Fruit fly (Drosophila melanogaster): ENCODE measurements around the gene p115.

Gene p115

DNA sequence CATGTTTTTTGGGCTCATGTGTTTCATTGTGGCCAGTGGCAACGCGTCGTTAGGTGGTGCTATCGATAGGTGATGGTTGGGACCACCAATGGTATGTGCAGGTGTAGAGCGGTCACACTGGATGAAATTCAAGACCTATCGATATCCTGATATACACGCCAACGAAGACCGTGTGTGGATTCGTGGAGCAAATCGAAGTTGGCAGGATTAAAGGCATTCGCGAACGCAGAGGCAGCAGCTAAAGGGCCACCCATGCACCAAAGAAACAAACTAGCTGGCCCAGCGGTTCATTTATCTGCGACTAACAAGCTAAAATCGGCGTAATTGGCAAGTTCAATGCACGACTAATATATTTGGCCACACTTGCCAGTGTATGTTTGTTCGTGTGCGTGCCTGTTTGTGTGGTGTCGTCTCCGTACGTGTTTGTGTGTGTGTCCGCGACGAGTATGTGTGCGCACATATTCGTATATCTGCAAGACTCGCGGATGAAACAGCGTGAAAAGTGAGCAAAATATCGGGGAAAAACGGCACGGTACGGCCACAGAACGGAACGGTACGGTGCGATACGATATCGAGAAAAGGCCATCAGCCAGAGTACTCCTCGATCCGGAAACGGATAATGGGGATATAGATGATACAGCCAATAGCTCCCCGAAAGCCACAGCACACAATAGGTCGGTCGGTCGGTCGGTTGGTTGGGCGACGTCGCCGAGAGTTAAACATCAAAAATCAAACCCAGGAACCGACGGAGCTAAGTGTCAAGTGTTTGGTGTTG, 42.2 kb downstream of the p115 start, which contains the start of gene Ubr3:
TSS of gene Ubr3 (plus strand) at position 99 of the 775 bp plus-strand sequence.
- TF ChIP-seq CG17806 (tag; optimal IDR thresholded peaks at IDR 0.05): no peak
- TF ChIP-seq CG4496 (GFP tag; IDR thresholded peaks at IDR 0.05): peak; percentile 26; the same call in 1 of the 3 replicates
- TF ChIP-seq CG34367 (tag; optimal IDR thresholded peaks at IDR 0.05): no peak
- TF ChIP-seq CG32121 (GFP tag; IDR thresholded peaks at IDR 0.05): no peak
- TF ChIP-seq fd96Ca (GFP tag; IDR thresholded peaks at IDR 0.05): 0 out of 3 replicates have a peak, but pooled peaks have one; percentile 16
- no peak for TF ChIP-seq CG9948 (tag; optimal IDR thresholded peaks at IDR 0.05)
- TF ChIP-seq CG8159 (tag; optimal IDR thresholded peaks at IDR 0.05): no peak
- TF ChIP-seq Ets98B (GFP tag; IDR thresholded peaks at IDR 0.05): no peak
- no peak for TF ChIP-seq D1 (tag; optimal IDR thresholded peaks at IDR 0.05)
- TF ChIP-seq gl (tag; optimal IDR thresholded peaks at IDR 0.05): no peak
- no peak for TF ChIP-seq CG12605 (GFP tag; IDR thresholded peaks at IDR 0.05)
- no peak for TF ChIP-seq rn (GFP tag; IDR thresholded peaks at IDR 0.05)
- TF ChIP-seq CG15710 (tag; optimal IDR thresholded peaks at IDR 0.05): no peak
- TF ChIP-seq Pif1B (GFP tag; optimal IDR thresholded peaks at IDR 0.05): no peak
- TF ChIP-seq Snoo (tag; optimal IDR thresholded peaks at IDR 0.05): no peak
- TF ChIP-seq CG10348 (GFP tag; IDR thresholded peaks at IDR 0.05): no peak
- TF ChIP-seq Pif1A (GFP tag; optimal IDR thresholded peaks at IDR 0.05): no peak
- no peak for TF ChIP-seq CG8301 (tag; optimal IDR thresholded peaks at IDR 0.05)
- no peak for TF ChIP-seq CG13204 (GFP tag; optimal IDR thresholded peaks at IDR 0.05)
- TF ChIP-seq EcR (GFP tag; optimal IDR thresholded peaks at IDR 0.05): peak; percentile 95
- no peak for TF ChIP-seq CG14655 (GFP tag; optimal IDR thresholded peaks at IDR 0.05)

DNA sequence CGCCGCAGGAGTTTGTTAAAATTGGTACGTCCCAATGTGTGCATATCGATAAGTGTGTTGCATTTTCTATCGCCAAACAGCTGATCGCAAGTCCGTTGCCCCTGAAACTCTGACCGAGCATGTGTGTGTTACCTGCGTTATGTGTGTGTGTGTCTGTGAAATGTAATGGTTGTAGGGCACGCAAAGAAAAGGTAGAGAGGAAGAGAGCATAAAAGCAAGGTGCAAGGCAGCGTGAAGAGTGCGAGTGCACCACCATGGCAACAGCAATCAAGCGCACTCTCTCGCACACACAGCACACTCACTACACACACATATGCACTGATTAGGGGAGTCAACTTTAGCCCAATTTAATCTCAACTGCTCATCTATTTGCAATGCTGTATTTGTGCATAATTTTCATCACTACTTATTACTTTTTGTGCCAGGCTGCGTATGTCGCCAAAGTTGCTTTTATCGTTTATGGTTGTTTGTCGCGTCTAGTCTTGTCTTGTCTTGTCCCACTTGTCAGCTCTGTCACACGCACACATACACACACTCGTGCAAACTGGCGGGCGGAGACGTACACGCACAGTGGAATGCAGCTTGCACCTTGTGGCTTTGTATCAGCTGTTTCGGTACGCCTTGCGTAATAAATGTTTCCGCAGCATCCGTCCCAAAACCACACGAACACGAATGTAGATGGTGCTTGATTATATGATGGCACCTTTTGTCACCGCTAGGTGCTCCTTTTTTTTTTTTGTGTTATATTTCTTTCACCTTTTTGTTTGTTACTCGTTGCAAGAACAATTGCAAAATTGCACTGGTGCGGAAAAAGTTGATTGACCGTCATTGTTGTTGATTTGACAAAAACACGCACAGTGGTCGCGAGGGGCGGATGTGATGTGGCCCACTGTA, 44.0 kb downstream of the p115 start:
- TF ChIP-seq CG15710 (tag; optimal IDR thresholded peaks at IDR 0.05) (peak; percentile 75), CG9948 (tag; optimal IDR thresholded peaks at IDR 0.05) (peak; percentile 75), CG14655 (GFP tag; optimal IDR thresholded peaks at IDR 0.05) (peak; percentile 90), D1 (tag; optimal IDR thresholded peaks at IDR 0.05) (no peak), Ets98B (GFP tag; IDR thresholded peaks at IDR 0.05) (peak; percentile 55; the same call in 1 of the 2 replicates), CG8159 (tag; optimal IDR thresholded peaks at IDR 0.05) (peak; percentile 83), CG13204 (GFP tag; optimal IDR thresholded peaks at IDR 0.05) (no peak), rn (GFP tag; IDR thresholded peaks at IDR 0.05) (peak; percentile 34; the same call in 1 of the 2 replicates), gl (tag; optimal IDR thresholded peaks at IDR 0.05) (no peak), Snoo (tag; optimal IDR thresholded peaks at IDR 0.05) (peak; percentile 79), Pif1A (GFP tag; optimal IDR thresholded peaks at IDR 0.05) (peak; percentile 87), CG12605 (GFP tag; IDR thresholded peaks at IDR 0.05) (no peak; the same call in 1 of the 2 replicates), CG34367 (tag; optimal IDR thresholded peaks at IDR 0.05) (peak; percentile 64), EcR (GFP tag; optimal IDR thresholded peaks at IDR 0.05) (peak; percentile 91), CG32121 (GFP tag; IDR thresholded peaks at IDR 0.05) (peak; percentile 82), CG8301 (tag; optimal IDR thresholded peaks at IDR 0.05) (peak; percentile 84), Pif1B (GFP tag; optimal IDR thresholded peaks at IDR 0.05) (peak; percentile 65), CG4496 (GFP tag; IDR thresholded peaks at IDR 0.05) (no peak; the same call in 1 of the 3 replicates), CG17806 (tag; optimal IDR thresholded peaks at IDR 0.05) (peak; percentile 54), CG10348 (GFP tag; IDR thresholded peaks at IDR 0.05) (peak; percentile 47), fd96Ca (GFP tag; IDR thresholded peaks at IDR 0.05) (peak; percentile 85)

DNA sequence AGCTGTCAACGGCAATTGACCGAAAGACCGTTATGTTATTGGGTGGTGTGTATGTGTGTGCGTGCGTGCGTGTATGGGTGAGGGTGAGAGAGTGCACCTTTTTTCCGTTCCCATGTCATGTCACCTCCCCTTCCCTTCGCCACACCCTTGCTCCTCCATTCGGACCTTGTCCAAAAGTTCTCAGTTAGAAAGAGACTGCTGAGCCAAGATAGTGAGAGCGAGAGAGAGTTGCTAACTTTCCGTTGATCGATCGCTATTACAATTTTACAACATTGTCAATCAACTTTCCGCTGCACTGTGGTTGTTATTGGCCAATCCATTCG, 44.6 kb downstream of the p115 start:
- TF ChIP-seq Ets98B (GFP tag; IDR thresholded peaks at IDR 0.05): no peak
- no peak for TF ChIP-seq Pif1B (GFP tag; optimal IDR thresholded peaks at IDR 0.05)
- TF ChIP-seq CG14655 (GFP tag; optimal IDR thresholded peaks at IDR 0.05): no peak
- no peak for TF ChIP-seq CG10348 (GFP tag; IDR thresholded peaks at IDR 0.05)
- no peak for TF ChIP-seq CG15710 (tag; optimal IDR thresholded peaks at IDR 0.05)
- no peak for TF ChIP-seq CG9948 (tag; optimal IDR thresholded peaks at IDR 0.05)
- TF ChIP-seq CG17806 (tag; optimal IDR thresholded peaks at IDR 0.05): no peak
- TF ChIP-seq CG8301 (tag; optimal IDR thresholded peaks at IDR 0.05): no peak
- TF ChIP-seq CG8159 (tag; optimal IDR thresholded peaks at IDR 0.05): no peak
- TF ChIP-seq rn (GFP tag; IDR thresholded peaks at IDR 0.05): no peak
- no peak for TF ChIP-seq CG34367 (tag; optimal IDR thresholded peaks at IDR 0.05)
- no peak for TF ChIP-seq CG32121 (GFP tag; IDR thresholded peaks at IDR 0.05)
- no peak for TF ChIP-seq Pif1A (GFP tag; optimal IDR thresholded peaks at IDR 0.05)
- no peak for TF ChIP-seq Snoo (tag; optimal IDR thresholded peaks at IDR 0.05)
- TF ChIP-seq fd96Ca (GFP tag; IDR thresholded peaks at IDR 0.05): no peak
- TF ChIP-seq CG13204 (GFP tag; optimal IDR thresholded peaks at IDR 0.05): no peak
- no peak for TF ChIP-seq D1 (tag; optimal IDR thresholded peaks at IDR 0.05)

DNA sequence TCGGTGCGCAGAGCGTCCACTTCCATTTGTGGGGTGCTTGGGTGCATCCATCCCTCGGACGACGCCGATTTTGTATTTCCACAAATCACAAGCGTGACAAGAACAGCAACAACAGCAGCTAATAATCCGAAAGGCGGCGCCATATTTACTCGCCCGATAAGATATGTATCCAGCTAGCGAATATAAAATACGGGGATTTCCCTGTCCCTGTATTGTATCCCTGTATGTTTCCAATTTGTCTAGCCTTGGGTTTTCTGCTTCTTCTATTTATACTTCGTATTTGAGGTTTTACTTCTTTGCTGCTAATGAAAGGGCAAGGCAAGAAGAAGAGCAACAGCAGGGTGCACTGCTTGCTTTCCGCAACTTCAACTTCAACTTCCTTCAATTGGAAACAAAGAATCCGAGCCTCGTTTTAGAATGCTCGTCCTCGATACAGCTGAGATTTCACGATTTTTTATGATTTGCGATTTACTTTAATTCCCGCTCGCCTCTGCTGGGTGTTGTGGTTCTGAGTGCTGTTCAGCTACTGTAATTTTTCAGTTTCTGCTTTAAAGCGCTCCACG, 50.4 kb downstream of the p115 start:
- TF ChIP-seq CG13204 (GFP tag; optimal IDR thresholded peaks at IDR 0.05): peak; percentile 9
- no peak for TF ChIP-seq rn (GFP tag; IDR thresholded peaks at IDR 0.05)
